Fruit fly (Drosophila melanogaster) Kc167 (cell line): Measurements from ENCODE around the gene CG32099.

Source experiments
- Myc ChIP-seq: fragments of >200 bp; optimal IDR thresholded peaks from 2 replicates; lab custom pipeline; 2017; ENCODE audit warnings: missing external identifiers
- Sin3A ChIP-seq: fragments of >200 bp; optimal IDR thresholded peaks from 2 replicates; lab custom pipeline; 2018; ENCODE audit warnings: missing external identifiers
- h ChIP-seq: fragments of >200 bp; optimal IDR thresholded peaks from 3 replicates; lab custom pipeline; 2018; ENCODE audit warnings: missing external identifiers
- insv ChIP-seq: fragments of >200 bp; optimal IDR thresholded peaks from 3 replicates; lab custom pipeline; 2018; ENCODE audit warnings: missing external identifiers
- psq ChIP-seq: fragments of >200 bp; optimal IDR thresholded peaks from 2 replicates; lab custom pipeline; 2017; ENCODE audit warnings: missing external identifiers
- ttk ChIP-seq: sonication (Bioruptor generic); optimal IDR thresholded peaks from 2 replicates; lab custom pipeline; 2017; ENCODE audit warnings: missing external identifiers

Gene CG32099

DNA sequence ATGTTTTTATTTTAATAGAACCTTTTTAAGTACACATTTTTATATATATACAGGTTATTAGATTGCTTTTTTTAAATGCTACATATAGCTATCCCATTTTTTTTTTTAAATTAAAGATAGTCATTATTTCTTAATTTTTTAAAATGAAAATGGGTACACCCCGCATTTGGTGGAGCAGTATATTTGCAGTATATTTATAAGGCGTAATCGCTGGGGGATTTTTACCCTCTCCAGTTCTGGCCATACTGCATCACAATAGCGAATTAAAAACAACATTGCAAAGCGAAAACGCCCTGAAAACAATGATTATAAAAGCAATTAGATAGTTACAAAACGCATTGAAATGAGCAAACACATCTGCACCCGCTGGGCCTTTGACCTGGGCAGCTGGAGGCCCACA, at the start of gene CG32099:
CG32099 (plus strand) TSS at position 250 of the 400 bp plus-strand sequence.
- TF ChIP-seq psq (lab: Kevin White, UChicago), result no peak
- no peak for TF ChIP-seq insv
- no peak for TF ChIP-seq ttk
- TF ChIP-seq h (lab: Kevin White, UChicago), result no peak
- no peak for TF ChIP-seq Myc (lab: Kevin White, UChicago)
- no peak for TF ChIP-seq Sin3A

DNA sequence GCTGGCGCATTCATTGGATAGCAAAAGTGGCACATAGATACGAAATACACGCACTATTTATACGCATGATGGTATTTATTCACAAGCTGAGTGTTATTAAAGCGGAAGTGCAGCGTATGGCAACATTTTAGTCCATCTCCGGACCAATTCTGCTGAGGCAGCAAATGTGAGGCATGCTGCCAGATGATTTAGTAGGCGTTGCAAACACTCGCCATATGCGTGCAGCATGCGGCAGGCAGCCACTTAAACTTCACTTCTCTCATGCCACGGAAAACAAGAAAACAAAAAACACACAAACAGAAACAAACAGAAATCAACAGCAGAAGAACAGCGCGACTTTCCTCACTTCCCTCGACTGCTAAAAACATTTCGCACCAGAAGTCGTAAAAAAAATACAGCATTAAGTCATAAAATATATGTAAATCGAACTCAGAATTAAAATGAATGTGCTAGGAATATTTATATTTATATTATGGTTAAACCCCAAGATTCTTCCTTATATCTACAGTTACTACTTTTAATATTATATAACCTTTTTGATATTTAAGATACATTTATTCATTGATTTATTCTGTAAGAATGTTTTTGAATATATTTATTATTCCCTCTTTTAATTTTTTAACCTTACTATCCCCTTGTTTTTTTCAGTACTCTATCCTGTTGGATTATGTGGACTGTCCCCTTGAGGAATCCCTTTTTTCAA, 49.6 kb upstream of the CG32099 start:
- TF ChIP-seq h (lab: Kevin White, UChicago), result no peak
- TF ChIP-seq ttk, result no peak
- TF ChIP-seq Sin3A, result no peak
- no peak for TF ChIP-seq psq (lab: Kevin White, UChicago)
- no peak for TF ChIP-seq insv

DNA sequence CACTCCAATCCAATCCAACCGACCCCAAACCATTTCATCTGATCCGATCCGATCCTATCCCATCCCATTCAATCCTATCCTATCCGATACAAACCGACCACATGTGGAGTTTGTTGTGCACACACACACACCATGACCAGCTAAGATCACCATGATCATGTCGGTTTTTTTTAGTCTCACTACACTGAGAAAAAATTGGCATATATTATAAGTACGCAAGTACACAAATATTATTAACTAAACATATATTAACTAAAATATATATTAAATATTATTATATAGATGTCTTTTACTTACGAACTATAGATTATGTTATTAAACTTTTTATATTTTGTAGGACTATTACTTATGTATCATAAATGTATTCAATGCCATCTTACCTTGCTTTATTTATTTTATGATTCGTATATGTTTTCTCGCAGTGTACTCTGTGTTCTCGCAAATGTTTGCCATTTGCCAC, 47.1 kb upstream of the CG32099 start:
- TF ChIP-seq Sin3A (no peak), h (lab: Kevin White, UChicago) (no peak), Myc (lab: Kevin White, UChicago) (no peak), ttk (no peak), psq (lab: Kevin White, UChicago) (no peak), insv (no peak)

DNA sequence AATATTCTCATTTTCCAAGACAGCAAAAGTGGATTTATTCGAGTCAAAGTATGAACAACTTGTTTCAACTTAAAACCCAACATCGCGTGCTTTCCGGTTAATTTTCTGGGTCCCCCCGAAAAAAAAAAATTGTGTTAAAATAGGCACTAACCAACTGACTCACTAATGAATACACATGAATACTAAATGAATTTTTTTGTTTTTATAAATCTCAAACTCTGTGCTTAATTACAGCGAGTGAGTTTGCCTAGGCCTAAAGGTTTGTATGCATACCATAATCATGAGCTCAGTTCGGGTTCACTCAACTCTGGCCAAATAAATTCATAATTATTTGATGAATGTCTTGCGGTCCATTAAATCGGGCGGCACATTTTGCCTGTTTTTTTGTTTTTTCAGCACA, 41.7 kb upstream of the CG32099 start:
- no peak for TF ChIP-seq h (lab: Kevin White, UChicago)
- TF ChIP-seq Myc (lab: Kevin White, UChicago), result no peak
- TF ChIP-seq ttk, result no peak
- no peak for TF ChIP-seq psq (lab: Kevin White, UChicago)
- TF ChIP-seq Sin3A, result no peak
- TF ChIP-seq insv, result no peak

dm6 chr3L:12108515-12108914, 40.6 kb upstream of the CG32099 start:
- TF ChIP-seq insv, result no peak
- no peak for TF ChIP-seq psq (lab: Kevin White, UChicago)
- no peak for TF ChIP-seq Myc (lab: Kevin White, UChicago)
- no peak for TF ChIP-seq Sin3A
- TF ChIP-seq h (lab: Kevin White, UChicago), result no peak
- TF ChIP-seq ttk, result no peak

DNA sequence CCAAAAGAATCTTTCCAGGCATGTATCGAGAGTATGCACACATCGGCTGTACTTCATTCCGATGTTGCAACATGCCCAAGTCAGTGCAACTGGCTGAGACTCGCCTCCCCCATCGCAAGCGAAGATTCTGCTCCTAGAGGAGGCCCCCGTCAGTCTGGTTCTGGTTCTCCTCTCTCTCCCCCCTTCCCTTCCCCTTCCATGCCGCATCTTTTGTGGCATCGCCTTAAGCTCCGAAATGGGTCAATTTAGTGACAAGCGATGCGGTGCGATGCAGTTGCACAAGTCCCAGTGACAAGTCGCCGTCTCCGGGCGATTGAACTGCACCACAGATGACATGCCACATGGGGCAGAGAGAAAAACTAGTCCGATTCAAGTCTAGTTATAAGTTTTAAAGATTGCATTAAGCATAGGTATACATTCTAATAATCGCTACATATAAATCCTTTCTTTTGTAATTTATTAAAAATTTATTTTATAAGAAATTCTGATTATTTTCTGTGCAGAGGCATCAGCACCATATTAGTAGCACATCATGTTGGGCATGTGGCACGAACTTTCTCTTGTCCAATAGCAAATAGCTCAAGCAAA, 39.9 kb upstream of the CG32099 start:
- no peak for TF ChIP-seq psq (lab: Kevin White, UChicago)
- TF ChIP-seq Sin3A, result no peak
- TF ChIP-seq Myc (lab: Kevin White, UChicago), result no peak
- TF ChIP-seq insv, result no peak
- TF ChIP-seq ttk, result no peak
- no peak for TF ChIP-seq h (lab: Kevin White, UChicago)

dm6 chr3L:12111081-12111958, 37.8 kb upstream of the CG32099 start:
- TF ChIP-seq ttk (no peak), h (lab: Kevin White, UChicago) (no peak), psq (lab: Kevin White, UChicago) (no peak), Myc (lab: Kevin White, UChicago) (no peak), Sin3A (no peak)

DNA sequence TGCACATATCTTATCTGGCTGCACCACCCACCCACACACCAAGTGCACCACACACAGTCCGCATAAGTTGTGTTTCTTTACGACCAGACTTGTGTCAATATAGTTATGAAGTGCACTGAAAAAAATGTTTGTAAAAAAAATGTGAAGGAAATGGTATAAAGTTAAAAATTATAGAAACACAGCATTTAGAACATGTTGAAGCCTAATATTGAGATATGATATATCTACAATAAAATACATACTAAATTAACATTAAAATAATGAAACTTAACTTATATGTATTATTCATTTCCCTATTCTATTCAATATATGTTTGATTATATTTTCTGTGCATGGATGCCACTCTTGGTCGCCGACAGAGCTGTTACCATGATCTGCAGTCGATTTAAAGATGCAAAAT, 36.1 kb upstream of the CG32099 start:
- no peak for TF ChIP-seq psq (lab: Kevin White, UChicago)
- TF ChIP-seq Myc (lab: Kevin White, UChicago), result no peak
- no peak for TF ChIP-seq insv
- TF ChIP-seq h (lab: Kevin White, UChicago), result no peak
- no peak for TF ChIP-seq ttk
- TF ChIP-seq Sin3A, result no peak

- TF ChIP-seq Myc (lab: Kevin White, UChicago) (no peak), h (lab: Kevin White, UChicago) (no peak), insv (no peak), Sin3A (no peak), ttk (no peak), psq (lab: Kevin White, UChicago) (no peak)
Measured at dm6 chr3L:12113589-12113988, 35.5 kb upstream of the CG32099 start.

- TF ChIP-seq Sin3A, result no peak
- TF ChIP-seq h (lab: Kevin White, UChicago), result no peak
- no peak for TF ChIP-seq insv
- TF ChIP-seq ttk, result no peak
- no peak for TF ChIP-seq psq (lab: Kevin White, UChicago)
- no peak for TF ChIP-seq Myc (lab: Kevin White, UChicago)
Measured at dm6 chr3L:12114188-12114587, 34.9 kb upstream of the CG32099 start.

- TF ChIP-seq Myc (lab: Kevin White, UChicago) (no peak), h (lab: Kevin White, UChicago) (no peak), Sin3A (no peak), ttk (no peak), psq (lab: Kevin White, UChicago) (no peak), insv (no peak)
Measured at dm6 chr3L:12115103-12115502, 34.0 kb upstream of the CG32099 start.

- TF ChIP-seq insv, result no peak
- no peak for TF ChIP-seq ttk
Measured at dm6 chr3L:12115966-12116735, 32.9 kb upstream of the CG32099 start, which contains the start of gene vers. TSS of gene vers (plus strand) at chr3L:12116101.
